Worm (Caenorhabditis elegans) whole organism, early embryonic: ENCODE data around the gene enri-2.

ENCODE experiments used
- B0310.2 ChIP-seq: sonication (generic microtip); optimal IDR thresholded peaks from 2 replicates; lab custom pipeline; 2016; ENCODE audit warnings: mild to moderate bottlenecking, missing genetic modification characterization, missing compliant biosample characterization
- F13C5.2 ChIP-seq: sonication (generic microtip); optimal IDR thresholded peaks from 2 replicates; lab custom pipeline; 2017; ENCODE audit warnings: mild to moderate bottlenecking, missing genetic modification characterization, inconsistent platforms, missing compliant biosample characterization
- ama-1 ChIP-seq: fragments of 150-350 bp; optimal IDR thresholded peaks from 2 replicates; lab custom pipeline; 2014
- ets-7 ChIP-seq: sonication (generic microtip); optimal IDR thresholded peaks from 2 replicates; lab custom pipeline; 2016; ENCODE audit warnings: missing genotype, missing genetic modification characterization, missing compliant biosample characterization
- hmbx-1 ChIP-seq: sonication (generic microtip); optimal IDR thresholded peaks from 2 replicates; lab custom pipeline; 2016; ENCODE audit warnings: mild to moderate bottlenecking, missing genetic modification characterization, missing compliant biosample characterization
- pes-1 ChIP-seq: fragments of 200-800 bp; sonication (Bioruptor generic); IDR thresholded peaks from 2 replicates; pipeline ENCODE4 v1.3.6; 2022; ENCODE audit warnings: missing genetic modification reagents, missing genetic modification characterization, missing compliant biosample characterization
- tbx-37 ChIP-seq: fragments of 200-800 bp; sonication (Bioruptor generic); conservative IDR thresholded peaks from 2 replicates; pipeline ENCODE4 v1.3.6; 2022; ENCODE audit warnings: missing genetic modification reagents, missing genetic modification characterization, missing compliant biosample characterization

- TF ChIP-seq ama-1 (lab: Kevin White, UChicago), result no peak
- TF ChIP-seq B0310.2 (tag; lab: Kevin White, UChicago), result no peak
- no peak for TF ChIP-seq hmbx-1 (tag; lab: Kevin White, UChicago)
- TF ChIP-seq ets-7, result no peak
- no peak for TF ChIP-seq tbx-37 (GFP tag; lab: Robert Waterston, UW)
- peak; percentile 42 for TF ChIP-seq F13C5.2
- no peak for TF ChIP-seq pes-1 (GFP tag; lab: Robert Waterston, UW)
Observed at ce11 chrX:14589051-14589736, 43.6 kb downstream of the enri-2 start, which contains the start of the genes C44H4.4 and tap-1.
